Worm (Caenorhabditis elegans) whole organism, L1 larva: ENCODE measurements around the gene T05C12.1.

Experiments used
- C04F5.9 ChIP-seq: sonication (generic microtip); optimal IDR thresholded peaks from 2 replicates; lab custom pipeline; 2016; ENCODE audit warnings: missing genetic modification characterization, missing compliant biosample characterization
- C16A3.4 ChIP-seq: fragments of 150-350 bp; optimal IDR thresholded peaks from 2 replicates; lab custom pipeline; 2014; ENCODE audit warnings: missing biosample characterization, missing genetic modification characterization
- C34B4.2 ChIP-seq: sonication (generic microtip); optimal IDR thresholded peaks from 2 replicates; lab custom pipeline; 2017; ENCODE audit warnings: mild to moderate bottlenecking, missing genetic modification characterization, missing compliant biosample characterization
- F16B12.6 ChIP-seq: fragments of 150-350 bp; optimal IDR thresholded peaks from 2 replicates; lab custom pipeline; 2014; ENCODE audit warnings: missing biosample characterization, missing genetic modification characterization
- aha-1 ChIP-seq: fragments of 150-350 bp; optimal IDR thresholded peaks from 2 replicates; lab custom pipeline; 2014; ENCODE audit warnings: missing biosample characterization, missing genetic modification characterization
- ama-1 ChIP-seq: fragments of 150-350 bp; optimal IDR thresholded peaks from 2 replicates; lab custom pipeline; 2014
- ceh-8 ChIP-seq: fragments of 200-800 bp; sonication (Bioruptor generic); optimal IDR thresholded peaks from 2 replicates; lab custom pipeline; 2018; ENCODE audit warnings: mild to moderate bottlenecking, missing genetic modification characterization, moderate library complexity, missing compliant biosample characterization
- ceh-82 ChIP-seq, 3 experiments: fragments of 150-350 bp in 1 of 3; sonication (generic microtip) in 2 of 3; optimal IDR thresholded peaks; 2 replicates each; lab custom pipeline; 2014 to 2017; ENCODE audit warnings: missing biosample characterization in 3 of 3, missing genetic modification characterization in 3 of 3
- ceh-88 ChIP-seq: fragments of 200-800 bp; sonication (Bioruptor generic); IDR thresholded peaks from 2 replicates; pipeline ENCODE4 v1.3.6; 2022; ENCODE audit warnings: missing genetic modification characterization, missing compliant biosample characterization
- ceh-90 ChIP-seq: sonication (generic microtip); optimal IDR thresholded peaks from 2 replicates; lab custom pipeline; 2016; ENCODE audit warnings: missing genetic modification characterization, missing compliant biosample characterization
- dpl-1 ChIP-seq, 3 experiments: fragments of 150-350 bp in 2 of 3; sonication (generic microtip) in 1 of 3; optimal IDR thresholded peaks; 2 replicates each; lab custom pipeline; 2014 to 2017; ENCODE audit warnings: missing biosample characterization in 3 of 3, missing genetic modification characterization in 3 of 3, missing genetic modification reagents in 3 of 3
- efl-3 ChIP-seq: fragments of 200-800 bp; sonication (Bioruptor generic); optimal IDR thresholded peaks from 2 replicates; lab custom pipeline; 2018; ENCODE audit warnings: mild to moderate bottlenecking, missing genetic modification characterization, missing compliant biosample characterization
- egl-13 ChIP-seq: sonication (generic microtip); optimal IDR thresholded peaks from 2 replicates; lab custom pipeline; 2016; ENCODE audit warnings: missing genotype, missing genetic modification reagents, missing genetic modification characterization, missing compliant biosample characterization
- egl-27 ChIP-seq, 2 experiments: fragments of 150-350 bp in 1 of 2; sonication (generic microtip); optimal IDR thresholded peaks; 3 replicates each; lab custom pipeline; 2017 to 2018; ENCODE audit warnings: missing biosample characterization in 2 of 2, missing genetic modification characterization in 2 of 2, missing genetic modification reagents in 2 of 2
- elt-3 ChIP-seq, 6 experiments: fragments of 150-350 bp in 1 of 6; sonication (generic microtip); optimal IDR thresholded peaks; 2 replicates each; lab custom pipeline; 2017 to 2018; ENCODE audit warnings: missing biosample characterization in 6 of 6, missing genetic modification characterization in 6 of 6, inconsistent platforms in 1 of 6
- fkh-8 ChIP-seq: sonication (generic microtip); optimal IDR thresholded peaks from 2 replicates; lab custom pipeline; 2016; ENCODE audit warnings: mild to moderate bottlenecking, missing genetic modification characterization, missing compliant biosample characterization
- fos-1 ChIP-seq: fragments of 150-350 bp; optimal IDR thresholded peaks from 2 replicates; lab custom pipeline; 2014; ENCODE audit warnings: missing biosample characterization, missing genetic modification characterization
- hlh-17 ChIP-seq: fragments of 200-800 bp; sonication (Bioruptor generic); optimal IDR thresholded peaks from 2 replicates; lab custom pipeline; 2018; ENCODE audit warnings: missing genetic modification characterization, mild to moderate bottlenecking, missing compliant biosample characterization, moderate library complexity, borderline replicate concordance
- hpl-2 ChIP-seq: fragments of 150-350 bp; optimal IDR thresholded peaks from 2 replicates; lab custom pipeline; 2014; ENCODE audit warnings: missing biosample characterization, missing genetic modification reagents, missing genetic modification characterization
- isw-1 ChIP-seq: fragments of 200-800 bp; sonication (Bioruptor generic); IDR thresholded peaks from 2 replicates; pipeline ENCODE4 v1.3.6; 2022; ENCODE audit warnings: missing genetic modification characterization, missing compliant biosample characterization
- lin-13 ChIP-seq: fragments of 150-350 bp; optimal IDR thresholded peaks from 2 replicates; lab custom pipeline; 2014; ENCODE audit warnings: missing biosample characterization, missing genetic modification reagents, missing genetic modification characterization
- lin-14 ChIP-seq: fragments of 200-800 bp; sonication (Bioruptor generic); optimal IDR thresholded peaks from 2 replicates; lab custom pipeline; 2018; ENCODE audit warnings: mild to moderate bottlenecking, missing genetic modification characterization, moderate library complexity, missing compliant biosample characterization
- lin-15B ChIP-seq: fragments of 150-350 bp; sonication (generic microtip); optimal IDR thresholded peaks from 3 replicates; lab custom pipeline; 2014; ENCODE audit warnings: missing biosample characterization, missing genetic modification characterization
- lin-35 ChIP-seq, 2 experiments: fragments of 150-350 bp; optimal IDR thresholded peaks; 2 replicates each; lab custom pipeline; 2014; ENCODE audit warnings: missing biosample characterization in 2 of 2, missing genetic modification characterization in 2 of 2, missing genetic modification reagents in 2 of 2
- lin-39 ChIP-seq: fragments of 150-350 bp; optimal IDR thresholded peaks from 2 replicates; lab custom pipeline; 2014; ENCODE audit warnings: missing biosample characterization, missing genetic modification reagents, missing genetic modification characterization
- lir-3 ChIP-seq: sonication (generic microtip); optimal IDR thresholded peaks from 2 replicates; lab custom pipeline; 2016; ENCODE audit warnings: mild to moderate bottlenecking, missing genetic modification characterization, moderate library complexity, missing compliant biosample characterization; ENCODE audit not compliant: poor library complexity
- lsy-2 ChIP-seq, 2 experiments: fragments of 150-350 bp; optimal IDR thresholded peaks; 2 replicates each; lab custom pipeline; 2014; ENCODE audit warnings: missing biosample characterization in 2 of 2, missing genetic modification characterization in 2 of 2
- mab-9 ChIP-seq: fragments of 200-800 bp; sonication (Bioruptor generic); IDR thresholded peaks from 2 replicates; pipeline ENCODE4 v1.3.6; 2022; ENCODE audit warnings: missing genetic modification reagents, missing genetic modification characterization, missing compliant biosample characterization
- mdl-1 ChIP-seq, 2 experiments: fragments of 150-350 bp; optimal IDR thresholded peaks; 2 replicates each; lab custom pipeline; 2014 to 2017; ENCODE audit warnings: missing biosample characterization in 2 of 2, missing genetic modification characterization in 2 of 2, inconsistent platforms in 1 of 2
- mef-2 ChIP-seq: fragments of 150-350 bp; optimal IDR thresholded peaks from 2 replicates; lab custom pipeline; 2014; ENCODE audit warnings: missing biosample characterization, missing genetic modification characterization
- mep-1 ChIP-seq: fragments of 150-350 bp; optimal IDR thresholded peaks from 2 replicates; lab custom pipeline; 2014; ENCODE audit warnings: missing biosample characterization, missing genetic modification characterization
- nhr-11 ChIP-seq: fragments of 150-350 bp; optimal IDR thresholded peaks from 2 replicates; lab custom pipeline; 2014; ENCODE audit warnings: missing biosample characterization, missing genetic modification characterization
- nhr-20 ChIP-seq: sonication (generic microtip); optimal IDR thresholded peaks from 2 replicates; lab custom pipeline; 2016; ENCODE audit warnings: mild to moderate bottlenecking, missing genetic modification characterization, missing compliant biosample characterization
- nhr-237 ChIP-seq: fragments of 150-350 bp; optimal IDR thresholded peaks from 2 replicates; lab custom pipeline; 2014; ENCODE audit warnings: missing biosample characterization, missing genetic modification characterization
- nhr-47 ChIP-seq: sonication (generic microtip); optimal IDR thresholded peaks from 2 replicates; lab custom pipeline; 2016; ENCODE audit warnings: mild to moderate bottlenecking, missing genetic modification characterization, moderate library complexity, missing compliant biosample characterization
- nhr-71 ChIP-seq: sonication (generic microtip); optimal IDR thresholded peaks from 2 replicates; lab custom pipeline; 2016; ENCODE audit warnings: mild to moderate bottlenecking, missing genetic modification characterization, moderate library complexity, missing compliant biosample characterization
- nhr-77 ChIP-seq: fragments of 150-350 bp; optimal IDR thresholded peaks from 2 replicates; lab custom pipeline; 2014; ENCODE audit warnings: missing biosample characterization, missing genetic modification characterization
- nhr-90 ChIP-seq: sonication (generic microtip); optimal IDR thresholded peaks from 2 replicates; lab custom pipeline; 2016; ENCODE audit warnings: mild to moderate bottlenecking, missing genetic modification characterization, missing compliant biosample characterization; ENCODE audit not compliant: poor library complexity
- pqm-1 ChIP-seq: sonication (generic microtip); optimal IDR thresholded peaks from 3 replicates; lab custom pipeline; 2017; ENCODE audit warnings: missing biosample characterization, missing genetic modification characterization
- rnt-1 ChIP-seq: sonication (generic microtip); optimal IDR thresholded peaks from 2 replicates; lab custom pipeline; 2016; ENCODE audit warnings: mild to moderate bottlenecking, missing genetic modification characterization, moderate library complexity, missing compliant biosample characterization
- snu-23 ChIP-seq: sonication (generic microtip); optimal IDR thresholded peaks from 2 replicates; lab custom pipeline; 2016; ENCODE audit warnings: missing genetic modification characterization, missing compliant biosample characterization
- sptf-1 ChIP-seq: fragments of 150-350 bp; optimal IDR thresholded peaks from 2 replicates; lab custom pipeline; 2014; ENCODE audit warnings: missing biosample characterization, missing genetic modification characterization
- swsn-7 ChIP-seq: sonication (generic microtip); optimal IDR thresholded peaks from 2 replicates; lab custom pipeline; 2016; ENCODE audit warnings: missing genetic modification characterization, missing compliant biosample characterization
- tbx-2 ChIP-seq: sonication (generic microtip); optimal IDR thresholded peaks from 2 replicates; lab custom pipeline; 2016; ENCODE audit warnings: missing genetic modification characterization, missing compliant biosample characterization
- unc-130 ChIP-seq: fragments of 150-350 bp; optimal IDR thresholded peaks from 2 replicates; lab custom pipeline; 2017; ENCODE audit warnings: missing biosample characterization, missing genetic modification characterization, inconsistent platforms
- unc-62 ChIP-seq: fragments of 150-350 bp; optimal IDR thresholded peaks from 2 replicates; lab custom pipeline; 2014; ENCODE audit warnings: missing biosample characterization, missing genetic modification reagents, missing genetic modification characterization
- unc-86 ChIP-seq: sonication (generic microtip); optimal IDR thresholded peaks from 2 replicates; lab custom pipeline; 2016; ENCODE audit warnings: missing genetic modification characterization, missing compliant biosample characterization
- vab-15 ChIP-seq: sonication (generic microtip); optimal IDR thresholded peaks from 2 replicates; lab custom pipeline; 2017; ENCODE audit warnings: missing genotype, mild to moderate bottlenecking, missing genetic modification characterization, missing compliant biosample characterization
- xbp-1 ChIP-seq: sonication (generic microtip); optimal IDR thresholded peaks from 2 replicates; lab custom pipeline; 2016; ENCODE audit warnings: missing genetic modification characterization, missing compliant biosample characterization
- zip-4 ChIP-seq: fragments of 200-800 bp; sonication (Bioruptor generic); optimal IDR thresholded peaks from 2 replicates; lab custom pipeline; 2018; ENCODE audit warnings: mild to moderate bottlenecking, missing genetic modification characterization, moderate library complexity, missing compliant biosample characterization
- ztf-11 ChIP-seq, 2 experiments: sonication (generic microtip); optimal IDR thresholded peaks; 2 replicates each; lab custom pipeline; 2016 to 2017; ENCODE audit warnings: missing genetic modification characterization in 2 of 2, missing biosample characterization in 1 of 2, missing compliant biosample characterization in 1 of 2
- ztf-4 ChIP-seq: fragments of 150-350 bp; optimal IDR thresholded peaks from 2 replicates; lab custom pipeline; 2014; ENCODE audit warnings: missing biosample characterization, missing genetic modification characterization

T05C12.1 gene

DNA sequence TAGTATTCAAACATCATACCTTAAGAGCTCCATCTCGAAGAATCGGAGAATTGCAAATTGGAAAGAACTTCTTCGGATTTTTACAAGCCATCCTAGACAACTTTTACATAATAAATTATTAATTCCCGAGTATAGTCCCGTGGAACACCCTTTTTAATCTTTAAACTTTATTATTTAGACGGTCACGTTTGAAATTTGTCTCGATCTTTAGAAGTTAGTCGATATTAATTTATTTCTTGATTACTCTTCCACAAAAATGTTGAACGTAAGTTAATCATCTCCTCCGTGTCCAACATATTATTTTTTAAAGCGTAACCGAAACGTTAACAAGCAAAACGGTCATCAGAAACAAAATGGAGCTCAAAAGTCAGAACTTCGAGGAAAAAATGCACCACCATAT lies at the start of gene T05C12.1, which contains the start of gene decr-1.3:
Gene T05C12.1 (plus strand): TSS at position 232 of the 400 bp plus-strand sequence.
Gene decr-1.3 (minus strand): TSS at position 101 of the 400 bp plus-strand sequence.
- TF ChIP-seq unc-130 (tag; lab: Kevin White, UChicago) = no peak
- TF ChIP-seq ceh-8 (GFP tag; lab: Kevin White, UChicago) = no peak
- no peak for TF ChIP-seq unc-86 (tag; lab: Kevin White, UChicago)
- TF ChIP-seq dpl-1 (GFP tag; optimal IDR thresholded peaks at IDR 0.05; lab: Kevin White, UChicago) = no peak
- no peak for TF ChIP-seq hlh-17 (GFP tag; lab: Kevin White, UChicago)
- no peak for TF ChIP-seq sptf-1
- no peak for TF ChIP-seq ztf-11 (tag; optimal IDR thresholded peaks at IDR 0.05; lab: Kevin White, UChicago)
- TF ChIP-seq egl-13 (tag; lab: Kevin White, UChicago) = no peak
- TF ChIP-seq unc-62 = no peak
- TF ChIP-seq egl-27 (tag; optimal IDR thresholded peaks at IDR 0.05; lab: Kevin White, UChicago) = no peak
- no peak for TF ChIP-seq nhr-77
- TF ChIP-seq lin-15B (tag; lab: Kevin White, UChicago) = no peak
- no peak for TF ChIP-seq mab-9 (GFP tag; lab: Robert Waterston, UW)
- TF ChIP-seq mef-2 (tag; lab: Kevin White, UChicago) = no peak
- TF ChIP-seq pqm-1 (tag; lab: Kevin White, UChicago) = no peak
- TF ChIP-seq nhr-237 (tag; lab: Kevin White, UChicago) = no peak
- TF ChIP-seq lin-13 (GFP tag; lab: Kevin White, UChicago) = no peak
- TF ChIP-seq efl-3 (GFP tag; lab: Kevin White, UChicago) = no peak

DNA sequence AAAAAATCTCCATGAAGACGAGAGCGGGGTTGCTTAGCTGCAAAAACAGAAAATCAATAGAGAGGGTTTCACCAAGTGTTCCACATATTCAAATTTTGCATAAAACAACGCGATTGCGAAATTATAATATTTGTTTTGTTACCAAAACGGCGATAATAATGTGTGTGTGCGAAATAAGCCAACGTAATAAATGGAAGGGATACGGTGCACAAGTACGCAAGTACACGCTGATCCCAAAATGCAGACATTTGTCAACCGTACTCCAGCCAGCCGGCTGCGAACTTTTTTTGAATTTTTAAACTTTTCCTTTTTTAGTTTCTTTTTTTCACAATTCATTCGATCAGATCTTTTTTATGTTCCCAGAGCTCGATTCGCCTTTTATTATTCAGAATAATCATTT lies 48.6 kb upstream of the T05C12.1 start, which contains the start of gene ire-1:
Gene ire-1 (minus strand): TSS at position 44 of the 400 bp plus-strand sequence.
- TF ChIP-seq lsy-2 (tag; optimal IDR thresholded peaks at IDR 0.05; lab: Kevin White, UChicago) = peak; percentile 98 to 100
- TF ChIP-seq fkh-8 (tag; lab: Kevin White, UChicago) = peak; percentile 48
- TF ChIP-seq F16B12.6 = peak; percentile 85
- peak; percentile 71 to 88 for TF ChIP-seq lin-35 (GFP tag; optimal IDR thresholded peaks at IDR 0.05; lab: Kevin White, UChicago)
- TF ChIP-seq isw-1 (GFP tag; lab: Robert Waterston, UW) = peak; percentile 50
- peak; percentile 15 for TF ChIP-seq zip-4 (GFP tag; lab: Kevin White, UChicago)
- peak; percentile 65 for TF ChIP-seq nhr-71 (tag; lab: Kevin White, UChicago)
- peak; percentile 72 for TF ChIP-seq snu-23 (GFP tag; lab: Kevin White, UChicago)
- peak in 1 of 2 experiments; percentile 53 for TF ChIP-seq mdl-1 (tag; optimal IDR thresholded peaks at IDR 0.05; lab: Kevin White, UChicago)
- no peak for TF ChIP-seq nhr-11 (tag; lab: Kevin White, UChicago)
- TF ChIP-seq ceh-88 = no peak
- peak; percentile 44 for TF ChIP-seq rnt-1 (tag; lab: Kevin White, UChicago)
- TF ChIP-seq lir-3 (tag; lab: Kevin White, UChicago) = no peak
- TF ChIP-seq nhr-47 = peak; percentile 52
- TF ChIP-seq vab-15 (tag; lab: Kevin White, UChicago) = no peak
- TF ChIP-seq lin-14 = peak; percentile 47
- no peak for TF ChIP-seq nhr-90 (tag; lab: Kevin White, UChicago)
- TF ChIP-seq ama-1 (lab: Kevin White, UChicago) = no peak
- peak; percentile 78 for TF ChIP-seq mep-1 (tag; lab: Kevin White, UChicago)
- no peak for TF ChIP-seq hpl-2 (GFP tag; lab: Kevin White, UChicago)
- TF ChIP-seq dpl-1 (GFP tag; optimal IDR thresholded peaks at IDR 0.05; lab: Kevin White, UChicago) = peak; percentile 54 to 75 (median 70)
- no peak for TF ChIP-seq C34B4.2
- peak; percentile 50 for TF ChIP-seq swsn-7 (tag; lab: Kevin White, UChicago)
- TF ChIP-seq unc-130 (tag; lab: Kevin White, UChicago) = peak; percentile 80
- peak; percentile 59 for TF ChIP-seq xbp-1
- TF ChIP-seq nhr-20 (tag; lab: Kevin White, UChicago) = peak; percentile 39
- peak; percentile 35 for TF ChIP-seq fos-1 (tag; lab: Kevin White, UChicago)
- peak in 2 of 3 experiments; percentile 31 to 50 for TF ChIP-seq ceh-82 (tag; optimal IDR thresholded peaks at IDR 0.05; lab: Kevin White, UChicago)
- no peak for TF ChIP-seq ztf-4 (tag; lab: Kevin White, UChicago)
- no peak for TF ChIP-seq ceh-90 (tag; lab: Kevin White, UChicago)
- TF ChIP-seq elt-3 (tag; optimal IDR thresholded peaks at IDR 0.05; lab: Kevin White, UChicago) = peak in 1 of 6 experiments; percentile 59
- TF ChIP-seq tbx-2 (tag; lab: Kevin White, UChicago) = peak; percentile 26
- no peak for TF ChIP-seq C04F5.9 (tag; lab: Kevin White, UChicago)
- no peak for TF ChIP-seq lin-39 (tag; lab: Kevin White, UChicago)
- peak; percentile 81 for TF ChIP-seq C16A3.4 (tag; lab: Kevin White, UChicago)
- no peak for TF ChIP-seq aha-1 (tag; lab: Kevin White, UChicago)
